Fruit fly (Drosophila melanogaster) whole organism, wandering third instar larva: ENCODE measurements around the gene Cyp28d1.
A peak's percentile ranks its signal among the peaks of the same experiment; 100 is the strongest.

Experiments
- CG32264 ChIP-seq: fragments of 200-800 bp; sonication (Bioruptor generic); optimal IDR thresholded peaks from 2 replicates; lab custom pipeline; 2016; ENCODE audit warnings: missing biosample characterization, missing genetic modification characterization
- Hr78 ChIP-seq: fragments of >200 bp; optimal IDR thresholded peaks from 2 replicates; lab custom pipeline; 2017; ENCODE audit warnings: missing biosample characterization, missing genetic modification characterization
- Hr83 ChIP-seq: fragments of 200-300 bp; sonication (Bioruptor generic); optimal IDR thresholded peaks from 2 replicates; lab custom pipeline; 2016; ENCODE audit warnings: missing biosample characterization, mild to moderate bottlenecking, missing genetic modification characterization, moderate library complexity; ENCODE audit not compliant: poor library complexity, severe bottlenecking
- N ChIP-seq: fragments of >200 bp; optimal IDR thresholded peaks from 2 replicates; lab custom pipeline; 2018; ENCODE audit warnings: missing biosample characterization, missing external identifiers, missing genetic modification characterization
- OdsH ChIP-seq: fragments of 200-800 bp; sonication (Bioruptor generic); optimal IDR thresholded peaks from 2 replicates; lab custom pipeline; 2016; ENCODE audit warnings: missing biosample characterization, mild to moderate bottlenecking, missing genetic modification characterization
- Vsx2 ChIP-seq: fragments of 200-300, 225-300 bp; sonication (Bioruptor generic); optimal IDR thresholded peaks from 2 replicates; lab custom pipeline; 2018; ENCODE audit warnings: missing biosample characterization, missing genetic modification characterization; ENCODE audit not compliant: partially characterized antibody
- br ChIP-seq: fragments of 200-800 bp; sonication (Bioruptor generic); optimal IDR thresholded peaks from 2 replicates; lab custom pipeline; 2016; ENCODE audit warnings: missing biosample characterization, missing genetic modification characterization
- dsf ChIP-seq: sonication (Bioruptor generic); optimal IDR thresholded peaks from 2 replicates; lab custom pipeline; 2016; ENCODE audit warnings: missing biosample characterization, missing genetic modification characterization, borderline replicate concordance
- fru ChIP-seq: fragments of 200-800 bp; sonication (Bioruptor generic); optimal IDR thresholded peaks from 3 replicates; lab custom pipeline; 2016; ENCODE audit warnings: missing biosample characterization, mild to moderate bottlenecking, missing genetic modification characterization
- h ChIP-seq: fragments of 200-800 bp; sonication (Bioruptor generic); optimal IDR thresholded peaks from 3 replicates; lab custom pipeline; 2016; ENCODE audit warnings: missing biosample characterization, mild to moderate bottlenecking, missing genetic modification characterization
- pan ChIP-seq: fragments of >200 bp; optimal IDR thresholded peaks from 2 replicates; lab custom pipeline; 2017
- psq ChIP-seq: fragments of 200-800 bp; sonication (Bioruptor generic); optimal IDR thresholded peaks from 3 replicates; lab custom pipeline; 2017; ENCODE audit warnings: missing biosample characterization, mild to moderate bottlenecking, missing genetic modification characterization, moderate library complexity
- sv ChIP-seq: fragments of 200-800 bp; sonication (Bioruptor generic); optimal IDR thresholded peaks from 3 replicates; lab custom pipeline; 2016; ENCODE audit warnings: missing biosample characterization, missing genetic modification characterization
- usp ChIP-seq: fragments of >200 bp; optimal IDR thresholded peaks from 2 replicates; lab custom pipeline; 2017; ENCODE audit warnings: missing biosample characterization, missing genetic modification characterization

DNA sequence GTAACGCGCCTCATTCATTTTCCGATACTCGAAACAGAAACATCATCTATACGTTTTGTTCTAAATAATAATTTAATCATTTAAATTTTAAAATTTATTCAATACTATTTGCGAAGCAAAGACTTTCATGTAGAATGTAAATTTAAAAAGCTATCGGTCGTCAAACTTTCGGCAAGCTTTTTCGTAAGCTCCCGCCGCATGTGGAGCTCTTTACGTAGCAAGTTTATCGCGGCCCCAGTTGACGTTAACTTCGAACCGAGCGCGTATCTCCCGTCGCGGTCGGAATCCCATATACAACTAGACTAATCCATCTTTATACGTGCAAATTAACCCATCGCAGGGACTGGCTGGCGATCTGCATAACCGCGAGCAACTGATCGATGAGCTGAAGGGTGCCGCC lies 14.6 kb upstream of the Cyp28d1 start:
- TF ChIP-seq fru (GFP tag; lab: Kevin White, UChicago) (no peak), N (GFP tag; lab: Kevin White, UChicago) (no peak), psq (GFP tag; lab: Kevin White, UChicago) (no peak), h (GFP tag; lab: Kevin White, UChicago) (no peak), usp (GFP tag; lab: Kevin White, UChicago) (no peak), Hr78 (GFP tag; lab: Kevin White, UChicago) (no peak), CG32264 (GFP tag; lab: Kevin White, UChicago) (no peak), pan (lab: Kevin White, UChicago) (no peak), OdsH (no peak), Vsx2 (peak; percentile 39), sv (GFP tag; lab: Kevin White, UChicago) (no peak), Hr83 (GFP tag; lab: Kevin White, UChicago) (no peak), br (GFP tag; lab: Kevin White, UChicago) (no peak), dsf (GFP tag; lab: Kevin White, UChicago) (no peak)
